Fruit fly (Drosophila melanogaster): ENCODE results near the gene Syt12.

dm6 chrX:13392764-13393163 lies 33.7 kb downstream of the Syt12 start:
- TF ChIP-seq usp (GFP tag; optimal IDR thresholded peaks at IDR 0.05), result no peak
- TF ChIP-seq CG8478 (optimal IDR thresholded peaks at IDR 0.05), result no peak
